Worm (Caenorhabditis elegans): ENCODE measurements around the gene Y38H6A.1.

DNA sequence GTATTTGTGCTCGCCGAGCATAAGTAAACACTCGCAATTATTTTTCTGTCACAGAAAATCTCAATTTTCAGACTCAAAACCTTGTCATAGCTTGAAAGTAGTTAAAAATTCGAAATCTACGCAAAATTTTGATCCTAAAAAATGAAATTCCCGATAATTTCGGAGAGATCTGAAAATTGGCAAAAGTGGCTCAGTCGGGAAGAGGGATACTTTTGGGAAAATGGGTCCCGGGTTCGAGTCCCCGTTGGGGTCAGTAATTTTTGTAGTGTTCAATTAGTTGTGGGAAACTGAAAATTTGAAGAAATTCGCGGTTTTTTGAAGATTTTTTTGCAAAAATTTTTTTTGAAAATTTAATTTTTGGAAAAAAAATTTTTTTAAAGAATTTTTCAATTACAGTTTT is 48.6 kb upstream of the Y38H6A.1 start:
- TF ChIP-seq nhr-27 (tag; optimal IDR thresholded peaks at IDR 0.05) (no peak), snpc-1.1 (tag; optimal IDR thresholded peaks at IDR 0.05; ENCODE audit: insufficient read depth) (no peak), let-526 (GFP tag; IDR thresholded peaks at IDR 0.05) (no peak), snpc-4 (GFP tag; optimal IDR thresholded peaks at IDR 0.05) (no peak), snpc-4 (tag; optimal IDR thresholded peaks at IDR 0.05) (no peak), nhr-120 (GFP tag; IDR thresholded peaks at IDR 0.05) (no peak), F10E7.11 (tag; optimal IDR thresholded peaks at IDR 0.05) (no peak), lin-54 (GFP tag; optimal IDR thresholded peaks at IDR 0.05) (no peak), ZK185.1 (tag; optimal IDR thresholded peaks at IDR 0.05; ENCODE audit: poor library complexity, severe bottlenecking) (no peak)

Data from whole organism, young adult.